Fruit fly (Drosophila melanogaster) whole organism, adult: Measurements from ENCODE around the gene RhoGAP93B.

Experiments
- CG11617 ChIP-seq: fragments of 200-800 bp; sonication (Bioruptor generic); optimal IDR thresholded peaks from 2 replicates; lab custom pipeline; 2017; ENCODE audit warnings: mild to moderate bottlenecking, missing biosample characterization, missing genetic modification reagents, missing genetic modification characterization
- CG12768 ChIP-seq: fragments of 200-800 bp; sonication (Bioruptor generic); optimal IDR thresholded peaks from 2 replicates; lab custom pipeline; 2017; ENCODE audit warnings: missing biosample characterization, missing genetic modification characterization, mild to moderate bottlenecking, moderate library complexity, missing genetic modification reagents
- CG14711 ChIP-seq: fragments of 200-800 bp; sonication (Bioruptor generic); optimal IDR thresholded peaks from 2 replicates; lab custom pipeline; 2018; ENCODE audit warnings: missing biosample characterization, mild to moderate bottlenecking, missing genetic modification characterization, moderate library complexity
- CG1620 ChIP-seq: fragments of 200-800 bp; sonication (Bioruptor generic); optimal IDR thresholded peaks from 2 replicates; lab custom pipeline; 2016; ENCODE audit warnings: missing biosample characterization, missing genetic modification characterization
- CG7045 ChIP-seq: fragments of 200-800 bp; sonication (Bioruptor generic); optimal IDR thresholded peaks from 2 replicates; lab custom pipeline; 2017; ENCODE audit warnings: missing biosample characterization, mild to moderate bottlenecking, missing genetic modification characterization
- CG7101 ChIP-seq: fragments of 200-800 bp; sonication (Bioruptor generic); optimal IDR thresholded peaks from 2 replicates; lab custom pipeline; 2018; ENCODE audit warnings: missing biosample characterization, mild to moderate bottlenecking, missing genetic modification characterization, moderate library complexity
- Clk ChIP-seq: fragments of 200-800 bp; sonication (Bioruptor generic); optimal IDR thresholded peaks from 2 replicates; lab custom pipeline; 2017; ENCODE audit warnings: missing biosample characterization, missing genetic modification characterization
- Crg-1 ChIP-seq: fragments of 200-800 bp; sonication (Bioruptor generic); optimal IDR thresholded peaks from 2 replicates; lab custom pipeline; 2016; ENCODE audit warnings: missing biosample characterization, missing genetic modification characterization
- Mnt ChIP-seq: fragments of 200-800 bp; sonication (Bioruptor generic); optimal IDR thresholded peaks from 2 replicates; lab custom pipeline; 2016; ENCODE audit warnings: missing biosample characterization, mild to moderate bottlenecking, missing genetic modification characterization
- bab1 ChIP-seq: fragments of 200-800 bp; sonication (Bioruptor generic); optimal IDR thresholded peaks from 3 replicates; lab custom pipeline; 2019; ENCODE audit warnings: missing biosample characterization, mild to moderate bottlenecking, missing genetic modification characterization, moderate library complexity
- kay ChIP-seq: fragments of 200-800 bp; sonication (Bioruptor generic); peaks from one replicate; lab custom pipeline; 2016; ENCODE audit warnings: missing biosample characterization, missing genetic modification characterization, borderline replicate concordance
- ovo ChIP-seq: fragments of 200-800 bp; sonication (Bioruptor generic); optimal IDR thresholded peaks from 2 replicates; lab custom pipeline; 2016; ENCODE audit warnings: missing biosample characterization, missing genetic modification characterization
- tj ChIP-seq: fragments of 200-800 bp; sonication (Bioruptor generic); optimal IDR thresholded peaks from 3 replicates; lab custom pipeline; 2017; ENCODE audit warnings: missing biosample characterization, mild to moderate bottlenecking, missing genetic modification characterization, moderate library complexity

- no peak for TF ChIP-seq Crg-1
- no peak for TF ChIP-seq ovo (GFP tag; lab: Kevin White, UChicago)
- no peak for TF ChIP-seq tj (GFP tag; lab: Kevin White, UChicago)
- no peak for TF ChIP-seq CG7045
- no peak for TF ChIP-seq bab1 (GFP tag; lab: Kevin White, UChicago)
- no peak for TF ChIP-seq CG7101 (tag; lab: Kevin White, UChicago)
- TF ChIP-seq CG14711 (tag; lab: Kevin White, UChicago), result no peak
- TF ChIP-seq Mnt, result no peak
- TF ChIP-seq Clk (GFP tag; lab: Kevin White, UChicago), result no peak
- TF ChIP-seq CG1620 (GFP tag; lab: Kevin White, UChicago), result no peak
- TF ChIP-seq CG11617 (GFP tag; lab: Kevin White, UChicago), result no peak
- TF ChIP-seq kay (GFP tag; lab: Kevin White, UChicago), result no peak
- TF ChIP-seq CG12768 (GFP tag; lab: Kevin White, UChicago), result no peak
Observed at dm6 chr3R:21046927-21047326, 50.7 kb downstream of the RhoGAP93B start, which contains the start of gene CG31207.
